Worm (Caenorhabditis elegans): Measurements from ENCODE around the gene Y57G11C.30.

ce11 chrIV:14909589-14909988 lies 29.1 kb upstream of the Y57G11C.30 start, which contains the start of gene pnc-2:
- no peak for TF ChIP-seq Y53G8AR.9 (GFP tag; conservative IDR thresholded peaks at IDR 0.05)
- no peak for TF ChIP-seq atf-7 (tag; optimal IDR thresholded peaks at IDR 0.05)
- no peak for TF ChIP-seq chd-7 (tag; optimal IDR thresholded peaks at IDR 0.05)

Measured in whole organism, young adult.